Worm (Caenorhabditis elegans) whole organism, mixed stage, embryonic: Measurements from ENCODE around the gene hum-4.

Experiments used
- hlh-1 ChIP-seq: fragments of 150-350 bp; optimal IDR thresholded peaks from 2 replicates; lab custom pipeline; 2014; ENCODE audit warnings: missing biosample characterization, missing genetic modification reagents, missing genetic modification characterization
- ztf-11 ChIP-seq: fragments of 150-350 bp; optimal IDR thresholded peaks from 2 replicates; lab custom pipeline; 2014; ENCODE audit warnings: missing biosample characterization, missing genetic modification characterization

DNA sequence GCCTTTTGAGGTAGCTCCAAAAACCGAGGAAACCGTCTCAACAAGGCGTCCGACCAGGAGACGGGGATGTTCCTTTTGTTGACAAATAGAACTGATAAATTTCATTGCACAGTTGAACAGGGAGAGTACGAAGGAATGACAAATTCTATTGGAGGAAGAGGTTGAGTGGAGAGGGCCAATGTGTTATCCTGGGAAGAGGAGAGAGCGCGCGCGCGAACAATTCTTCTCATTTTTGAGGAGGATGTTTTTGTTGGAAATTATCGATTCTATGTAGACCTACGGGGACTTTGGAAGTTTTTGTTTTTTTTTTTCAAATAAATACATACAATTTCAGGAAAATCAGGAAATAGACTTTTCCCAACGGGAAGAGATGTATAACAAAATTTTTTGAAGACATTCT lies 4.3 kb upstream of the hum-4 start:
- TF ChIP-seq hlh-1 (tag; lab: Kevin White, UChicago) (no peak), ztf-11 (tag; lab: Kevin White, UChicago) (no peak)
